Worm (Caenorhabditis elegans) whole organism, L1 larva: ENCODE data around the gene AH10.2.

Experiments
- C16A3.4 ChIP-seq: fragments of 150-350 bp; optimal IDR thresholded peaks from 2 replicates; lab custom pipeline; 2014; ENCODE audit warnings: missing biosample characterization, missing genetic modification characterization
- F16B12.6 ChIP-seq: fragments of 150-350 bp; optimal IDR thresholded peaks from 2 replicates; lab custom pipeline; 2014; ENCODE audit warnings: missing biosample characterization, missing genetic modification characterization
- aha-1 ChIP-seq: fragments of 150-350 bp; optimal IDR thresholded peaks from 2 replicates; lab custom pipeline; 2014; ENCODE audit warnings: missing biosample characterization, missing genetic modification characterization
- alr-1 ChIP-seq: fragments of 200-800 bp; sonication (Bioruptor generic); optimal IDR thresholded peaks from 2 replicates; lab custom pipeline; 2018; ENCODE audit warnings: borderline replicate concordance, mild to moderate bottlenecking, missing genetic modification characterization, missing compliant biosample characterization
- aly-2 ChIP-seq: fragments of 150-350 bp; optimal IDR thresholded peaks from 2 replicates; lab custom pipeline; 2014; ENCODE audit warnings: missing biosample characterization, missing genetic modification characterization
- ama-1 ChIP-seq: fragments of 150-350 bp; optimal IDR thresholded peaks from 2 replicates; lab custom pipeline; 2014
- blmp-1 ChIP-seq: fragments of 150-350 bp; optimal IDR thresholded peaks from 2 replicates; lab custom pipeline; 2014; ENCODE audit warnings: missing biosample characterization, missing genetic modification characterization
- ceh-82 ChIP-seq, 3 experiments: fragments of 150-350 bp in 1 of 3; sonication (generic microtip) in 2 of 3; optimal IDR thresholded peaks; 2 replicates each; lab custom pipeline; 2014 to 2017; ENCODE audit warnings: missing biosample characterization in 3 of 3, missing genetic modification characterization in 3 of 3
- ceh-88 ChIP-seq: fragments of 200-800 bp; sonication (Bioruptor generic); IDR thresholded peaks from 2 replicates; pipeline ENCODE4 v1.3.6; 2022; ENCODE audit warnings: missing genetic modification characterization, missing compliant biosample characterization
- ceh-90 ChIP-seq: sonication (generic microtip); optimal IDR thresholded peaks from 2 replicates; lab custom pipeline; 2016; ENCODE audit warnings: missing genetic modification characterization, missing compliant biosample characterization
- ces-1 ChIP-seq: fragments of 150-350 bp; optimal IDR thresholded peaks from 2 replicates; lab custom pipeline; 2014; ENCODE audit warnings: missing biosample characterization, missing genetic modification reagents, missing genetic modification characterization
- dpl-1 ChIP-seq, 3 experiments: fragments of 150-350 bp in 2 of 3; sonication (generic microtip) in 1 of 3; optimal IDR thresholded peaks; 2 replicates each; lab custom pipeline; 2014 to 2017; ENCODE audit warnings: missing biosample characterization in 3 of 3, missing genetic modification characterization in 3 of 3, missing genetic modification reagents in 3 of 3
- efl-1 ChIP-seq, 4 experiments: fragments of 150-350 bp; optimal IDR thresholded peaks in 3 of 4; peaks in 1 of 4; 1 replicate in 1 of 4; 2 replicates in 3 of 4; lab custom pipeline; 2014; ENCODE audit warnings: missing biosample characterization in 2 of 4, missing genetic modification characterization in 2 of 4, missing genetic modification reagents in 2 of 4
- efl-3 ChIP-seq: fragments of 200-800 bp; sonication (Bioruptor generic); optimal IDR thresholded peaks from 2 replicates; lab custom pipeline; 2018; ENCODE audit warnings: mild to moderate bottlenecking, missing genetic modification characterization, missing compliant biosample characterization
- egl-13 ChIP-seq: sonication (generic microtip); optimal IDR thresholded peaks from 2 replicates; lab custom pipeline; 2016; ENCODE audit warnings: missing genotype, missing genetic modification reagents, missing genetic modification characterization, missing compliant biosample characterization
- elt-3 ChIP-seq, 6 experiments: fragments of 150-350 bp in 1 of 6; sonication (generic microtip); optimal IDR thresholded peaks; 2 replicates each; lab custom pipeline; 2017 to 2018; ENCODE audit warnings: missing biosample characterization in 6 of 6, missing genetic modification characterization in 6 of 6, inconsistent platforms in 1 of 6
- ets-5 ChIP-seq: fragments of 200-800 bp; sonication (Bioruptor generic); IDR thresholded peaks from 2 replicates; pipeline ENCODE4 v1.3.6; 2022; ENCODE audit warnings: missing genetic modification characterization, missing compliant biosample characterization
- fkh-4 ChIP-seq: sonication (generic microtip); optimal IDR thresholded peaks from 2 replicates; lab custom pipeline; 2016; ENCODE audit warnings: missing compliant biosample characterization, missing genetic modification characterization, borderline replicate concordance
- fkh-8 ChIP-seq: sonication (generic microtip); optimal IDR thresholded peaks from 2 replicates; lab custom pipeline; 2016; ENCODE audit warnings: mild to moderate bottlenecking, missing genetic modification characterization, missing compliant biosample characterization
- hlh-17 ChIP-seq: fragments of 200-800 bp; sonication (Bioruptor generic); optimal IDR thresholded peaks from 2 replicates; lab custom pipeline; 2018; ENCODE audit warnings: missing genetic modification characterization, mild to moderate bottlenecking, missing compliant biosample characterization, moderate library complexity, borderline replicate concordance
- hlh-4 ChIP-seq: sonication (generic microtip); optimal IDR thresholded peaks from 2 replicates; lab custom pipeline; 2016; ENCODE audit warnings: mild to moderate bottlenecking, missing genetic modification characterization, missing compliant biosample characterization
- hpl-2 ChIP-seq: fragments of 150-350 bp; optimal IDR thresholded peaks from 2 replicates; lab custom pipeline; 2014; ENCODE audit warnings: missing biosample characterization, missing genetic modification reagents, missing genetic modification characterization
- isw-1 ChIP-seq: fragments of 200-800 bp; sonication (Bioruptor generic); IDR thresholded peaks from 2 replicates; pipeline ENCODE4 v1.3.6; 2022; ENCODE audit warnings: missing genetic modification characterization, missing compliant biosample characterization
- lin-13 ChIP-seq: fragments of 150-350 bp; optimal IDR thresholded peaks from 2 replicates; lab custom pipeline; 2014; ENCODE audit warnings: missing biosample characterization, missing genetic modification reagents, missing genetic modification characterization
- lin-35 ChIP-seq, 2 experiments: fragments of 150-350 bp; optimal IDR thresholded peaks; 2 replicates each; lab custom pipeline; 2014; ENCODE audit warnings: missing biosample characterization in 2 of 2, missing genetic modification characterization in 2 of 2, missing genetic modification reagents in 2 of 2
- lin-39 ChIP-seq: fragments of 150-350 bp; optimal IDR thresholded peaks from 2 replicates; lab custom pipeline; 2014; ENCODE audit warnings: missing biosample characterization, missing genetic modification reagents, missing genetic modification characterization
- lir-3 ChIP-seq: sonication (generic microtip); optimal IDR thresholded peaks from 2 replicates; lab custom pipeline; 2016; ENCODE audit warnings: mild to moderate bottlenecking, missing genetic modification characterization, moderate library complexity, missing compliant biosample characterization; ENCODE audit not compliant: poor library complexity
- mdl-1 ChIP-seq, 2 experiments: fragments of 150-350 bp; optimal IDR thresholded peaks; 2 replicates each; lab custom pipeline; 2014 to 2017; ENCODE audit warnings: missing biosample characterization in 2 of 2, missing genetic modification characterization in 2 of 2, inconsistent platforms in 1 of 2
- mef-2 ChIP-seq: fragments of 150-350 bp; optimal IDR thresholded peaks from 2 replicates; lab custom pipeline; 2014; ENCODE audit warnings: missing biosample characterization, missing genetic modification characterization
- mep-1 ChIP-seq: fragments of 150-350 bp; optimal IDR thresholded peaks from 2 replicates; lab custom pipeline; 2014; ENCODE audit warnings: missing biosample characterization, missing genetic modification characterization
- nhr-20 ChIP-seq: sonication (generic microtip); optimal IDR thresholded peaks from 2 replicates; lab custom pipeline; 2016; ENCODE audit warnings: mild to moderate bottlenecking, missing genetic modification characterization, missing compliant biosample characterization
- nhr-237 ChIP-seq: fragments of 150-350 bp; optimal IDR thresholded peaks from 2 replicates; lab custom pipeline; 2014; ENCODE audit warnings: missing biosample characterization, missing genetic modification characterization
- nhr-28 ChIP-seq: fragments of 150-350 bp; optimal IDR thresholded peaks from 2 replicates; lab custom pipeline; 2014; ENCODE audit warnings: missing biosample characterization, missing genetic modification characterization
- nhr-71 ChIP-seq: sonication (generic microtip); optimal IDR thresholded peaks from 2 replicates; lab custom pipeline; 2016; ENCODE audit warnings: mild to moderate bottlenecking, missing genetic modification characterization, moderate library complexity, missing compliant biosample characterization
- nhr-76 ChIP-seq: sonication (generic microtip); optimal IDR thresholded peaks from 2 replicates; lab custom pipeline; 2017; ENCODE audit warnings: missing biosample characterization, missing genetic modification characterization
- nhr-77 ChIP-seq: fragments of 150-350 bp; optimal IDR thresholded peaks from 2 replicates; lab custom pipeline; 2014; ENCODE audit warnings: missing biosample characterization, missing genetic modification characterization
- nhr-85 ChIP-seq: sonication (generic microtip); peaks from one replicate; lab custom pipeline; 2016; ENCODE audit warnings: missing genetic modification characterization, inconsistent platforms, missing compliant biosample characterization
- nhr-90 ChIP-seq: sonication (generic microtip); optimal IDR thresholded peaks from 2 replicates; lab custom pipeline; 2016; ENCODE audit warnings: mild to moderate bottlenecking, missing genetic modification characterization, missing compliant biosample characterization; ENCODE audit not compliant: poor library complexity
- pag-3 ChIP-seq: sonication (generic microtip); optimal IDR thresholded peaks from 2 replicates; lab custom pipeline; 2017; ENCODE audit warnings: missing genetic modification characterization, mild to moderate bottlenecking, missing compliant biosample characterization, antibody characterized with exemption, borderline replicate concordance; ENCODE audit not compliant: insufficient read depth
- pqm-1 ChIP-seq: sonication (generic microtip); optimal IDR thresholded peaks from 3 replicates; lab custom pipeline; 2017; ENCODE audit warnings: missing biosample characterization, missing genetic modification characterization
- snu-23 ChIP-seq: sonication (generic microtip); optimal IDR thresholded peaks from 2 replicates; lab custom pipeline; 2016; ENCODE audit warnings: missing genetic modification characterization, missing compliant biosample characterization
- sox-4 ChIP-seq: sonication (generic microtip); optimal IDR thresholded peaks from 2 replicates; lab custom pipeline; 2016; ENCODE audit warnings: missing genetic modification characterization, missing compliant biosample characterization
- sptf-1 ChIP-seq: fragments of 150-350 bp; optimal IDR thresholded peaks from 2 replicates; lab custom pipeline; 2014; ENCODE audit warnings: missing biosample characterization, missing genetic modification characterization
- sup-37 ChIP-seq: fragments of 200-800 bp; sonication (Bioruptor generic); optimal IDR thresholded peaks from 2 replicates; lab custom pipeline; 2018; ENCODE audit warnings: mild to moderate bottlenecking, missing genetic modification characterization, missing compliant biosample characterization
- tbx-2 ChIP-seq: sonication (generic microtip); optimal IDR thresholded peaks from 2 replicates; lab custom pipeline; 2016; ENCODE audit warnings: missing genetic modification characterization, missing compliant biosample characterization
- unc-130 ChIP-seq: fragments of 150-350 bp; optimal IDR thresholded peaks from 2 replicates; lab custom pipeline; 2017; ENCODE audit warnings: missing biosample characterization, missing genetic modification characterization, inconsistent platforms
- unc-62 ChIP-seq: fragments of 150-350 bp; optimal IDR thresholded peaks from 2 replicates; lab custom pipeline; 2014; ENCODE audit warnings: missing biosample characterization, missing genetic modification reagents, missing genetic modification characterization
- unc-86 ChIP-seq: sonication (generic microtip); optimal IDR thresholded peaks from 2 replicates; lab custom pipeline; 2016; ENCODE audit warnings: missing genetic modification characterization, missing compliant biosample characterization
- vab-15 ChIP-seq: sonication (generic microtip); optimal IDR thresholded peaks from 2 replicates; lab custom pipeline; 2017; ENCODE audit warnings: missing genotype, mild to moderate bottlenecking, missing genetic modification characterization, missing compliant biosample characterization
- xbp-1 ChIP-seq: sonication (generic microtip); optimal IDR thresholded peaks from 2 replicates; lab custom pipeline; 2016; ENCODE audit warnings: missing genetic modification characterization, missing compliant biosample characterization
- zip-4 ChIP-seq: fragments of 200-800 bp; sonication (Bioruptor generic); optimal IDR thresholded peaks from 2 replicates; lab custom pipeline; 2018; ENCODE audit warnings: mild to moderate bottlenecking, missing genetic modification characterization, moderate library complexity, missing compliant biosample characterization
- ztf-11 ChIP-seq, 2 experiments: sonication (generic microtip); optimal IDR thresholded peaks; 2 replicates each; lab custom pipeline; 2016 to 2017; ENCODE audit warnings: missing genetic modification characterization in 2 of 2, missing biosample characterization in 1 of 2, missing compliant biosample characterization in 1 of 2
- ztf-4 ChIP-seq: fragments of 150-350 bp; optimal IDR thresholded peaks from 2 replicates; lab custom pipeline; 2014; ENCODE audit warnings: missing biosample characterization, missing genetic modification characterization

Gene AH10.2

ce11 chrV:14136152-14136551, 20.4 kb upstream of the AH10.2 start (continued):
- TF ChIP-seq unc-62 (no peak), nhr-28 (tag; lab: Kevin White, UChicago) (no peak), C16A3.4 (tag; lab: Kevin White, UChicago) (peak; percentile 59), aly-2 (no peak), snu-23 (GFP tag; lab: Kevin White, UChicago) (peak; percentile 82), lin-39 (tag; lab: Kevin White, UChicago) (no peak), nhr-76 (no peak), aha-1 (tag; lab: Kevin White, UChicago) (no peak), lin-35 (GFP tag; optimal IDR thresholded peaks at IDR 0.05; lab: Kevin White, UChicago) (peak; percentile 42 to 75), elt-3 (tag; optimal IDR thresholded peaks at IDR 0.05; lab: Kevin White, UChicago) (peak in 2 of 6 experiments; percentile 72 to 83), mef-2 (peak; percentile 24), efl-3 (GFP tag; lab: Kevin White, UChicago) (no peak), efl-1 (optimal IDR thresholded peaks at IDR 0.05; lab: Kevin White, UChicago) (peak; percentile 60 to 72), efl-1 (GFP tag; optimal IDR thresholded peaks at IDR 0.05 in 1 of 2; lab: Kevin White, UChicago) (peak; percentile 16 to 94), ceh-90 (tag; lab: Kevin White, UChicago) (no peak), mdl-1 (tag; optimal IDR thresholded peaks at IDR 0.05; lab: Kevin White, UChicago) (peak in 1 of 2 experiments; percentile 89), ces-1 (GFP tag; lab: Kevin White, UChicago) (no peak), F16B12.6 (tag; lab: Kevin White, UChicago) (no peak), sox-4 (tag; lab: Kevin White, UChicago) (no peak), ets-5 (GFP tag; lab: Robert Waterston, UW) (no peak), pag-3 (tag; lab: Kevin White, UChicago) (no peak), xbp-1 (tag; lab: Kevin White, UChicago) (peak; percentile 46), vab-15 (tag; lab: Kevin White, UChicago) (no peak), ztf-11 (tag; optimal IDR thresholded peaks at IDR 0.05; lab: Kevin White, UChicago) (peak in 1 of 2 experiments; percentile 2), pqm-1 (tag; lab: Kevin White, UChicago) (no peak), dpl-1 (GFP tag; optimal IDR thresholded peaks at IDR 0.05; lab: Kevin White, UChicago) (peak; percentile 4 to 52 (median 42)), alr-1 (tag; lab: Kevin White, UChicago) (no peak), unc-86 (tag; lab: Kevin White, UChicago) (no peak), hlh-4 (tag; lab: Kevin White, UChicago) (no peak), nhr-77 (tag; lab: Kevin White, UChicago) (peak; percentile 82), ceh-88 (GFP tag; lab: Robert Waterston, UW) (no peak), lir-3 (peak; percentile 24), hpl-2 (GFP tag; lab: Kevin White, UChicago) (no peak), hlh-17 (no peak), ztf-4 (peak; percentile 77), ama-1 (lab: Kevin White, UChicago) (peak; percentile 24), nhr-90 (tag; lab: Kevin White, UChicago) (peak; percentile 49), sptf-1 (tag; lab: Kevin White, UChicago) (no peak), fkh-8 (tag; lab: Kevin White, UChicago) (peak; percentile 40), nhr-85 (peak; percentile 94), sup-37 (GFP tag; lab: Kevin White, UChicago) (no peak), tbx-2 (tag; lab: Kevin White, UChicago) (peak; percentile 78), egl-13 (tag; lab: Kevin White, UChicago) (no peak), fkh-4 (tag; lab: Kevin White, UChicago) (no peak), unc-130 (tag; lab: Kevin White, UChicago) (no peak), nhr-237 (peak; percentile 15), isw-1 (GFP tag; lab: Robert Waterston, UW) (no peak; the same call in 1 of the 2 replicates), blmp-1 (tag; lab: Kevin White, UChicago) (peak; percentile 85), nhr-20 (tag; lab: Kevin White, UChicago) (peak; percentile 82), ceh-82 (tag; optimal IDR thresholded peaks at IDR 0.05; lab: Kevin White, UChicago) (peak; percentile 49 to 68 (median 50)), nhr-71 (tag; lab: Kevin White, UChicago) (peak; percentile 79), lin-13 (GFP tag; lab: Kevin White, UChicago) (peak; percentile 63), mep-1 (peak; percentile 61), zip-4 (no peak)
